Fruit fly (Drosophila melanogaster): ENCODE results near the gene Mur18B.

Gene Mur18B

DNA sequence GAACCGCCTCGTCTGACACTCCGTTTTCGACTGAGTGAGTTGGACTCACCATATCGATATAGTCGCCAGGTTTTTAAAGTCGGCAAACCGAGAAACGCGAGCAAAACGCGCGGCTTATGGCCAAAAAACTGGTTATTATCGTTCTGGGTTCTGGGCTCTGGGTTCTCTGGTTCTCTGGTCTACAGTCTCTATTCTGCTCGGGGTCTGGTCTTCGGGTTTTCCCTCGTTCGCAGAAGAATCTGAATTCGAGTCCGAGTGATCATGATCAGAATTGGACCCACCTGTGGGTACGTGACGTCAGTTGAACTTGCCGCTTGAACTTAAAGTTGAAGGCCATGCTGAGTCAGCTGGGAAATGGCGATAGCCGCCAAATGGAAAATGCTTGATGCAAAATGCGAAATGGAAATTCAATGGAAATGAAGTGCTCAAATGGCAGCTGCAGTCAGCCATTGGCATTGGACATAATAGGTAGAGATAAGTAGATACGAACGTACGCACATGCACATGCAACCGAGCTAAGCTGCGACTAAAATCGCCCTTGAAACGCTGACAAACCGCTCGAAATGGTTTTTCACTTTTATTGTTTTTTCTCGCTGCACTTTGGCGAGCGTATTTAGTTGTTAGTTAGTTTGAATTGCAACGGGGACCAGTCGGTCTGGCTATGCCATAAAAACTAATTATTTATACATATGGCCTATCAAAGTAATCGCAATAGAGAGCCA lies 38.0 kb upstream of the Mur18B start, which contains the start of gene CG33939:
CG33939 (minus strand) TSS at position 51 of the 722 bp plus-strand sequence.
- TF ChIP-seq CG8301 (tag; optimal IDR thresholded peaks at IDR 0.05) (no peak), CG4496 (GFP tag; IDR thresholded peaks at IDR 0.05) (peak; percentile 34; the same call in 1 of the 3 replicates), EcR (GFP tag; optimal IDR thresholded peaks at IDR 0.05) (peak; percentile 95)

DNA sequence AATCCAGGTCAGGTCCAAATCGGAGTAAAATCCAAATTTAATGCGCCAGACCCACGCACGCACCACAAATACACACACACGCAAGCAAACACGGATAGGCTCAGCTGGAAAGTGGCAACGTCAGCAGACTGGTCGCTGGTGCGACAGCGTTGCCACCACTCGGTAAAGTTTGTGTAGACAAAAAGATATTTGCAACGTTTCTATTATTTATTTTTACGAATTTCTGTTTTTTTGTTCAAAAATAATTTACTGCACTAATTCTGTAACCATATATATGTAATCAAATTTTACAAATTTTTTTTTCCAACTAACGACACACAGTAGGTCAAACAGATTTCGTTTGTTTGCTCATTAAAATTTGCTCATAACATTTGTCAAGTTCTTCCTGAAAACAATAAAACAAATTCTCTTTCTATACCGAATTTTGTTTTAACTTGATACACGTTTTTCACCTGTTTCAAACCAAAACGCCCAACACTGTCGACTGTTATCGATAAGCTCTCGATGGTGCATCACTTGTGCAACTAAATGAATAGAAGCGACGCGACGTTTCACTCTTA lies 33.3 kb upstream of the Mur18B start, which contains the start of the genes CG7556 and CG7453:
CG7556 (minus strand) TSS at position 135 of the 560 bp plus-strand sequence.
CG7453 (plus strand) TSS at position 478 of the 560 bp plus-strand sequence.
- TF ChIP-seq CG12605 (GFP tag; IDR thresholded peaks at IDR 0.05): no peak
- TF ChIP-seq fd96Ca (GFP tag; IDR thresholded peaks at IDR 0.05): 0 out of 3 replicates have a peak, but pooled peaks have one; percentile 45
- peak; percentile 69 for TF ChIP-seq CG14655 (GFP tag; optimal IDR thresholded peaks at IDR 0.05)
- peak; percentile 74 for TF ChIP-seq CG8159 (tag; optimal IDR thresholded peaks at IDR 0.05)
- no peak for TF ChIP-seq rn (GFP tag; IDR thresholded peaks at IDR 0.05)
- no peak for TF ChIP-seq Pif1A (GFP tag; optimal IDR thresholded peaks at IDR 0.05)
- TF ChIP-seq Pif1B (GFP tag; optimal IDR thresholded peaks at IDR 0.05): no peak
- TF ChIP-seq CG9948 (tag; optimal IDR thresholded peaks at IDR 0.05): peak; percentile 59
- TF ChIP-seq EcR (GFP tag; optimal IDR thresholded peaks at IDR 0.05): no peak
- no peak for TF ChIP-seq CG13204 (GFP tag; optimal IDR thresholded peaks at IDR 0.05)
- TF ChIP-seq gl (tag; optimal IDR thresholded peaks at IDR 0.05): no peak
- no peak for TF ChIP-seq D1 (tag; optimal IDR thresholded peaks at IDR 0.05)
- TF ChIP-seq CG4496 (GFP tag; IDR thresholded peaks at IDR 0.05): peak; percentile 40; the same call in 1 of the 3 replicates
- TF ChIP-seq Snoo (tag; optimal IDR thresholded peaks at IDR 0.05): peak; percentile 51
- TF ChIP-seq CG15710 (tag; optimal IDR thresholded peaks at IDR 0.05): peak; percentile 67
- peak; percentile 37; the same call in 1 of the 2 replicates for TF ChIP-seq CG32121 (GFP tag; IDR thresholded peaks at IDR 0.05)
- TF ChIP-seq CG8301 (tag; optimal IDR thresholded peaks at IDR 0.05): peak; percentile 48
- TF ChIP-seq Ets98B (GFP tag; IDR thresholded peaks at IDR 0.05): 0 out of 2 replicates have a peak, but pooled peaks have one; percentile 28
- no peak for TF ChIP-seq CG10348 (GFP tag; IDR thresholded peaks at IDR 0.05)
- peak; percentile 64 for TF ChIP-seq CG34367 (tag; optimal IDR thresholded peaks at IDR 0.05)
- TF ChIP-seq CG17806 (tag; optimal IDR thresholded peaks at IDR 0.05): peak; percentile 59

DNA sequence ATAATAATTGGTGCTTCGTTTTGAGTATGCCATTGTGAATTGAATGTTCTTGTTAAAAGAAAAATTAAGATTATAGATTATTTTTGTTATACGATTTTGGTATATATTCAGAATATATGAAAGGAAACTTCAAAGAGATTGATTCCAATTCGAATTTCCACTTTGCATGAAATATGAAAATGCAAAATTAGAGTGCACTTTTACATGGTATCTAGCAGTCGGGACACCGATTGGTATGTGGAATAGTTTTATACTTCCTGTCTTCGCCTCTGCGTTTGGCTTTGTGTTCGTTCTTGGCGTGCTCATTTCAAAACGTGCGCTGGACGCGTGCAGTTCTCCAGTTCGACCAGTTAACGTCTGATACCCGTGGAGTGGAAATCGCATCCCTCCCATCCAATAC lies 29.9 kb upstream of the Mur18B start, which contains the start of gene CG33253:
CG33253 (plus strand) TSS at position 301 of the 400 bp plus-strand sequence.
- no peak for TF ChIP-seq CG4496 (GFP tag; IDR thresholded peaks at IDR 0.05)
- no peak for TF ChIP-seq CG12605 (GFP tag; IDR thresholded peaks at IDR 0.05)

dm6 chrX:19187624-19188085 lies 25.4 kb upstream of the Mur18B start, which contains the start of gene Mec2:
Gene Mec2 (plus strand): TSS chrX:19188035.
- peak; percentile 65 for TF ChIP-seq CG13204 (GFP tag; optimal IDR thresholded peaks at IDR 0.05)
- no peak for TF ChIP-seq CG10348 (GFP tag; IDR thresholded peaks at IDR 0.05)
- TF ChIP-seq CG14655 (GFP tag; optimal IDR thresholded peaks at IDR 0.05): no peak
- TF ChIP-seq Pif1A (GFP tag; optimal IDR thresholded peaks at IDR 0.05): peak; percentile 75
- peak; percentile 81 for TF ChIP-seq CG15710 (tag; optimal IDR thresholded peaks at IDR 0.05)
- peak; percentile 73 for TF ChIP-seq CG34367 (tag; optimal IDR thresholded peaks at IDR 0.05)
- TF ChIP-seq Ets98B (GFP tag; IDR thresholded peaks at IDR 0.05): peak; percentile 80
- peak; percentile 72 for TF ChIP-seq EcR (GFP tag; optimal IDR thresholded peaks at IDR 0.05)
- peak; percentile 84 for TF ChIP-seq CG4496 (GFP tag; IDR thresholded peaks at IDR 0.05)
- peak; percentile 85; the same call in 2 of the 3 replicates for TF ChIP-seq fd96Ca (GFP tag; IDR thresholded peaks at IDR 0.05)
- TF ChIP-seq CG32121 (GFP tag; IDR thresholded peaks at IDR 0.05): peak; percentile 72
- peak; percentile 54 for TF ChIP-seq CG8301 (tag; optimal IDR thresholded peaks at IDR 0.05)
- TF ChIP-seq rn (GFP tag; IDR thresholded peaks at IDR 0.05): peak; percentile 42; the same call in 1 of the 2 replicates
- peak; percentile 80 for TF ChIP-seq Snoo (tag; optimal IDR thresholded peaks at IDR 0.05)
- TF ChIP-seq CG8159 (tag; optimal IDR thresholded peaks at IDR 0.05): peak; percentile 70
- peak; percentile 65 for TF ChIP-seq CG17806 (tag; optimal IDR thresholded peaks at IDR 0.05)
- TF ChIP-seq gl (tag; optimal IDR thresholded peaks at IDR 0.05): peak; percentile 49
- TF ChIP-seq Pif1B (GFP tag; optimal IDR thresholded peaks at IDR 0.05): peak; percentile 62
- TF ChIP-seq CG9948 (tag; optimal IDR thresholded peaks at IDR 0.05): peak; percentile 62
- peak; percentile 69 for TF ChIP-seq CG12605 (GFP tag; IDR thresholded peaks at IDR 0.05)
- TF ChIP-seq D1 (tag; optimal IDR thresholded peaks at IDR 0.05): peak; percentile 13

DNA sequence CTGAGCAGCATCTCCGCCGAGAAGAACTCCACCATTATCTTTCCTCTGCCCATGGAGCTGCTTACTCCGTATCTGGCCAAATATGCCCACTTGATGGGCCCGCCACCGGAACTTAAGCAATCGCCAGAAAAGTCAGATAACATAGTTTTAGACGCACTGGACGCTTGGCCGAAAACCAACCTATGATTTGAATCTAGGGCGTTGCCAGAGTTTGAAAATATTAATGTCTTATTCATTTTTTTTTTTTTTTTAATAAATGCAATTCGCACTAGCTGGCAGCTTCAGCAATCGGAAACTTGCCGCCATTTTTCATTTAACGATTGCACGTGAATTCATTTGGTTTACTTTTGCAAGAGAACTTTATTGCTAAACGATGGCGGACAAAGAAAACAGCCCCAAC lies 23.2 kb upstream of the Mur18B start, which contains the start of gene HP1D3csd:
HP1D3csd (plus strand) TSS at position 312 of the 400 bp plus-strand sequence.
- TF ChIP-seq fd96Ca (GFP tag; IDR thresholded peaks at IDR 0.05) (peak; percentile 33; the same call in 1 of the 3 replicates), CG9948 (tag; optimal IDR thresholded peaks at IDR 0.05) (no peak), CG32121 (GFP tag; IDR thresholded peaks at IDR 0.05) (0 out of 2 replicates have a peak, but pooled peaks have one; percentile 15)

dm6 chrX:19191050-19191449 lies 22.0 kb upstream of the Mur18B start:
- TF ChIP-seq CG9948 (tag; optimal IDR thresholded peaks at IDR 0.05): no peak
- TF ChIP-seq Snoo (tag; optimal IDR thresholded peaks at IDR 0.05): no peak
- TF ChIP-seq CG10348 (GFP tag; IDR thresholded peaks at IDR 0.05): no peak
- TF ChIP-seq CG32121 (GFP tag; IDR thresholded peaks at IDR 0.05): no peak
- TF ChIP-seq CG8159 (tag; optimal IDR thresholded peaks at IDR 0.05): no peak
- no peak for TF ChIP-seq Ets98B (GFP tag; IDR thresholded peaks at IDR 0.05)
- TF ChIP-seq CG14655 (GFP tag; optimal IDR thresholded peaks at IDR 0.05): no peak
- no peak for TF ChIP-seq Pif1A (GFP tag; optimal IDR thresholded peaks at IDR 0.05)
- TF ChIP-seq CG12605 (GFP tag; IDR thresholded peaks at IDR 0.05): no peak
- no peak for TF ChIP-seq fd96Ca (GFP tag; IDR thresholded peaks at IDR 0.05)
